Fruit fly (Drosophila melanogaster): ENCODE measurements around the gene CG1764.

The CG1764 gene

dm6 chrX:13273417-13273816 lies 28.8 kb downstream of the CG1764 start:
- TF ChIP-seq fru (GFP tag; optimal IDR thresholded peaks at IDR 0.05) (no peak), sage (GFP tag; optimal IDR thresholded peaks at IDR 0.05) (no peak), GATAd (GFP tag; optimal IDR thresholded peaks at IDR 0.05) (no peak), usp (GFP tag; optimal IDR thresholded peaks at IDR 0.05) (no peak), h (GFP tag; optimal IDR thresholded peaks at IDR 0.05) (no peak), foxo (GFP tag; optimal IDR thresholded peaks at IDR 0.05) (no peak)

- TF ChIP-seq dl (GFP tag; optimal IDR thresholded peaks at IDR 0.05; ENCODE audit: insufficient read depth in 1 of 2, partially characterized antibody in 2 of 2) (peak in 1 of 2 experiments; percentile 45), OdsH (GFP tag; optimal IDR thresholded peaks at IDR 0.05) (no peak), foxo (GFP tag; optimal IDR thresholded peaks at IDR 0.05) (no peak), woc (GFP tag; optimal IDR thresholded peaks at IDR 0.05) (no peak), sv (GFP tag; optimal IDR thresholded peaks at IDR 0.05) (no peak), psq (GFP tag; optimal IDR thresholded peaks at IDR 0.05) (peak; percentile 68), dmrt93B (GFP tag; optimal IDR thresholded peaks at IDR 0.05) (no peak), jim (GFP tag; optimal IDR thresholded peaks at IDR 0.05) (no peak), h (GFP tag; optimal IDR thresholded peaks at IDR 0.05) (no peak)
Measured at dm6 chrX:13272676-13273233, 29.5 kb downstream of the CG1764 start.

dm6 chrX:13258757-13259067 lies 43.5 kb downstream of the CG1764 start, which contains the start of gene comt:
Gene comt, plus strand, starts transcription at chrX:13259021.
- peak; percentile 31 for TF ChIP-seq psq (GFP tag; optimal IDR thresholded peaks at IDR 0.05)
- TF ChIP-seq HLH106 (tag; optimal IDR thresholded peaks at IDR 0.05) = peak; percentile 55
- peak; percentile 6 for TF ChIP-seq OdsH (GFP tag; optimal IDR thresholded peaks at IDR 0.05)
- no peak for TF ChIP-seq jim (GFP tag; optimal IDR thresholded peaks at IDR 0.05)
- peak; percentile 16 for TF ChIP-seq fru (GFP tag; optimal IDR thresholded peaks at IDR 0.05)

- TF ChIP-seq Jra (GFP tag; optimal IDR thresholded peaks at IDR 0.05) (no peak), sv (GFP tag; optimal IDR thresholded peaks at IDR 0.05) (no peak), woc (GFP tag; optimal IDR thresholded peaks at IDR 0.05) (no peak), Abd-B (GFP tag; optimal IDR thresholded peaks at IDR 0.05) (no peak), sage (GFP tag; optimal IDR thresholded peaks at IDR 0.05) (no peak), Vsx2 (GFP tag; optimal IDR thresholded peaks at IDR 0.05; ENCODE audit: partially characterized antibody) (no peak), pan (optimal IDR thresholded peaks at IDR 0.05) (no peak), Dfd (GFP tag; optimal IDR thresholded peaks at IDR 0.05) (no peak), OdsH (GFP tag; optimal IDR thresholded peaks at IDR 0.05) (no peak), rgr (GFP tag; optimal IDR thresholded peaks at IDR 0.05) (no peak), HLH106 (tag; optimal IDR thresholded peaks at IDR 0.05) (no peak), CG32264 (GFP tag; optimal IDR thresholded peaks at IDR 0.05) (no peak), Rel (GFP tag; optimal IDR thresholded peaks at IDR 0.05) (no peak), Rel (tag; optimal IDR thresholded peaks at IDR 0.05) (no peak), GATAd (GFP tag; optimal IDR thresholded peaks at IDR 0.05) (no peak), Hnf4 (GFP tag; optimal IDR thresholded peaks at IDR 0.05) (no peak), psq (GFP tag; optimal IDR thresholded peaks at IDR 0.05) (no peak), dsf (GFP tag; optimal IDR thresholded peaks at IDR 0.05; ENCODE audit: borderline replicate concordance) (no peak), brk (GFP tag; optimal IDR thresholded peaks at IDR 0.05) (no peak), fru (GFP tag; optimal IDR thresholded peaks at IDR 0.05) (no peak), Mio (GFP tag; optimal IDR thresholded peaks at IDR 0.05) (no peak)
Measured at dm6 chrX:13258048-13258756, 44.0 kb downstream of the CG1764 start, which contains the start of the genes mew and CG15742. Gene mew, minus strand, starts transcription at chrX:13258490. Gene CG15742, minus strand, starts transcription at chrX:13258495.

dm6 chrX:13256967-13257366 lies 45.2 kb downstream of the CG1764 start:
- no peak for TF ChIP-seq dsf (GFP tag; optimal IDR thresholded peaks at IDR 0.05; ENCODE audit: borderline replicate concordance)
- TF ChIP-seq Vsx2 (GFP tag; optimal IDR thresholded peaks at IDR 0.05; ENCODE audit: partially characterized antibody) = no peak
- TF ChIP-seq dmrt93B (GFP tag; optimal IDR thresholded peaks at IDR 0.05) = no peak
- TF ChIP-seq Hnf4 (GFP tag; optimal IDR thresholded peaks at IDR 0.05) = peak; percentile 2
- no peak for TF ChIP-seq sv (GFP tag; optimal IDR thresholded peaks at IDR 0.05)
- TF ChIP-seq CG32264 (GFP tag; optimal IDR thresholded peaks at IDR 0.05) = no peak
- TF ChIP-seq Hr83 (GFP tag; optimal IDR thresholded peaks at IDR 0.05; ENCODE audit: poor library complexity, severe bottlenecking) = no peak
- TF ChIP-seq CrebA (GFP tag; optimal IDR thresholded peaks at IDR 0.05; ENCODE audit: borderline replicate concordance) = no peak
- no peak for TF ChIP-seq ey (GFP tag; optimal IDR thresholded peaks at IDR 0.05)
- no peak for TF ChIP-seq sage (GFP tag; optimal IDR thresholded peaks at IDR 0.05)
- no peak for TF ChIP-seq Rel (GFP tag; optimal IDR thresholded peaks at IDR 0.05)
- no peak for TF ChIP-seq Rel (tag; optimal IDR thresholded peaks at IDR 0.05)
- TF ChIP-seq OdsH (GFP tag; optimal IDR thresholded peaks at IDR 0.05) = no peak
- no peak for TF ChIP-seq CG9705 (GFP tag; optimal IDR thresholded peaks at IDR 0.05)
- TF ChIP-seq brk (GFP tag; optimal IDR thresholded peaks at IDR 0.05) = peak; percentile 18
- peak; percentile 9 for TF ChIP-seq Sp1 (GFP tag; optimal IDR thresholded peaks at IDR 0.05)
- peak in 1 of 2 experiments; percentile 0 for TF ChIP-seq dl (GFP tag; optimal IDR thresholded peaks at IDR 0.05; ENCODE audit: insufficient read depth in 1 of 2, partially characterized antibody in 2 of 2)
- TF ChIP-seq Hr78 (GFP tag; optimal IDR thresholded peaks at IDR 0.05) = no peak
- peak; percentile 6 for TF ChIP-seq Dif (GFP tag; optimal IDR thresholded peaks at IDR 0.05; ENCODE audit: partially characterized antibody)
- TF ChIP-seq fru (GFP tag; optimal IDR thresholded peaks at IDR 0.05) = no peak
- no peak for TF ChIP-seq Mio (GFP tag; optimal IDR thresholded peaks at IDR 0.05)
- TF ChIP-seq N (GFP tag; optimal IDR thresholded peaks at IDR 0.05) = peak; percentile 79
- no peak for TF ChIP-seq rgr (GFP tag; optimal IDR thresholded peaks at IDR 0.05)
- TF ChIP-seq GATAd (GFP tag; optimal IDR thresholded peaks at IDR 0.05) = no peak
- TF ChIP-seq Myc (optimal IDR thresholded peaks at IDR 0.05) = no peak
- no peak for TF ChIP-seq usp (GFP tag; optimal IDR thresholded peaks at IDR 0.05)

Measured in whole organism, wandering third instar larva.